Fruit fly (Drosophila melanogaster): ENCODE measurements around the gene CG32243.

- TF ChIP-seq CTCF (optimal IDR thresholded peaks at IDR 0.05) = no peak
- TF ChIP-seq CG8478 (optimal IDR thresholded peaks at IDR 0.05) = no peak
These were observed 13.2 kb upstream of the CG32243 start for dm6 chr3L:4554216-4554615.
